Worm (Caenorhabditis elegans): ENCODE results near the gene ral-1.

ral-1 gene

ce11 chrIII:3279304-3279703 is 31.8 kb upstream of the ral-1 start (continued):
- TF ChIP-seq unc-62 (GFP tag; optimal IDR thresholded peaks at IDR 0.05) (no peak), nhr-12 (tag; optimal IDR thresholded peaks at IDR 0.05) (no peak), ceh-82 (tag; optimal IDR thresholded peaks at IDR 0.05) (peak; percentile 43), fkh-10 (GFP tag; optimal IDR thresholded peaks at IDR 0.05) (no peak), unc-39 (tag; optimal IDR thresholded peaks at IDR 0.05) (no peak), mml-1 (tag; optimal IDR thresholded peaks at IDR 0.05) (no peak), R02D3.7 (tag; optimal IDR thresholded peaks at IDR 0.05) (peak; percentile 54), zag-1 (tag; optimal IDR thresholded peaks at IDR 0.05) (no peak), lin-15B (tag; optimal IDR thresholded peaks at IDR 0.05) (peak; percentile 40), aly-2 (tag; optimal IDR thresholded peaks at IDR 0.05) (no peak)

- TF ChIP-seq unc-62 (GFP tag; optimal IDR thresholded peaks at IDR 0.05), result no peak
- peak; percentile 56 for TF ChIP-seq pqm-1 (tag; optimal IDR thresholded peaks at IDR 0.05)
- TF ChIP-seq elt-2 (tag; optimal IDR thresholded peaks at IDR 0.05), result peak; percentile 91
- TF ChIP-seq pha-4 (tag; optimal IDR thresholded peaks at IDR 0.05), result peak; percentile 3
- TF ChIP-seq nhr-237 (tag; optimal IDR thresholded peaks at IDR 0.05), result no peak
Observed at ce11 chrIII:3281860-3282358, 29.2 kb upstream of the ral-1 start, which contains the start of gene mfsd-8. TSS of gene mfsd-8 (plus strand) at chrIII:3282308.

DNA sequence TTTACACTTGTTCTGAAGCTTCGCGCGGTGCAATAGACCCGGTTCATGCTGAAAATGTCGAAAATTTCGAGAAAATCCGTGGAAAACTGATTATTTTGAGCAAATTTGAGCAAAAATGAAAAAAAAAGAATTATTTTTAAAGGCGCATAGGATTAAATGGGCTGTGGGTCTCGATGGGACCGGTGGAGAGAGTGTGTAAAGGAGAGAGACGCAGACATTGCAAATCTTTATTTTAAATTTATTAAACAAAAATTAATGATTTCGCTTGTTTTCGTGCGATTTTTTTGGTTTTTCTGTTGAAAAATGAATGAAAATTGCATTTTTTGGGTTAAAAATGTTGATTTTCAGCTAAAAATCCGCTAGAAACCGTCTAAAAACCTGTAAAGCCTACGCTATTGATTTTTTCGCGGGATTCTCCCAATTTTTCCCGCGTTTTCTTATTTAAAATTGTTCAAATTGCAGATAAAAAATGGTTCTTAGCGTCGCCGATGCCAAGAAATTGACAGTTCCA is 16.8 kb upstream of the ral-1 start, which contains the start of the genes Y53G8AR.8 and Y53G8AR.6:
TSS of gene Y53G8AR.8 (minus strand) at position 48 of the 511 bp plus-strand sequence.
TSS of gene Y53G8AR.6 (plus strand) at position 461 of the 511 bp plus-strand sequence.
- TF ChIP-seq lin-15B (tag; optimal IDR thresholded peaks at IDR 0.05) (peak; percentile 3), nfya-1 (tag; optimal IDR thresholded peaks at IDR 0.05; ENCODE audit: insufficient read depth) (peak; percentile 44), hmg-11 (tag; optimal IDR thresholded peaks at IDR 0.05) (peak; percentile 6), nhr-67 (tag; optimal IDR thresholded peaks at IDR 0.05) (no peak), ama-1 (optimal IDR thresholded peaks at IDR 0.05) (no peak), zag-1 (tag; optimal IDR thresholded peaks at IDR 0.05) (no peak), jun-1 (tag; optimal IDR thresholded peaks at IDR 0.05) (no peak), fkh-10 (GFP tag; optimal IDR thresholded peaks at IDR 0.05) (no peak), elt-3 (tag; optimal IDR thresholded peaks at IDR 0.05) (no peak), nhr-12 (tag; optimal IDR thresholded peaks at IDR 0.05) (no peak), pha-4 (tag; optimal IDR thresholded peaks at IDR 0.05) (peak; percentile 46), ceh-82 (tag; optimal IDR thresholded peaks at IDR 0.05) (no peak), nhr-28 (tag; optimal IDR thresholded peaks at IDR 0.05) (no peak)

DNA sequence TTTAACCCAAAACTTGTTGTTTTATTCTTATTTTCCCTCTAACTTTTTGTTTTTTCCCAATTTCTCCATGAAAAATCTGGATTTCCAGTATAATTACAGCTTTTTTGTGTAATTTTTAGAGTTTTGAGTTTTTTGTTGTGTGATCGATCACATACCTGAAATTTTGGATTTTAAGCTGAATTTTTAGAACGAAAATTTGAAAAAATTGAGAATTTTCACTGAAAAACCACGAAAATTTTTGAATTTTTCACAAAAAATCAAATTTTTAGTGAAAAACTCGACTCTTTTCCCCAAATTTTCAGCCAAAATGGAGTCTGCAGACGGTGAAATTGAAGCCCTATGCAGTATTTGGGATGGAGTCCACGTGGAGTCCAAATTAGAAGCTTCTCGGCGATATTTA is 14.0 kb upstream of the ral-1 start, which contains the start of gene Y53G8AR.5:
TSS of gene Y53G8AR.5 (plus strand) at position 301 of the 400 bp plus-strand sequence.
- TF ChIP-seq R02D3.7 (tag; optimal IDR thresholded peaks at IDR 0.05) (no peak), nhr-23 (tag; optimal IDR thresholded peaks at IDR 0.05) (no peak), fkh-2 (tag; optimal IDR thresholded peaks at IDR 0.05) (no peak), unc-62 (GFP tag; optimal IDR thresholded peaks at IDR 0.05) (no peak), egl-5 (tag; optimal IDR thresholded peaks at IDR 0.05) (no peak), ztf-4 (tag; optimal IDR thresholded peaks at IDR 0.05) (no peak), elt-3 (tag; optimal IDR thresholded peaks at IDR 0.05) (no peak), daf-12 (tag; optimal IDR thresholded peaks at IDR 0.05) (no peak), nhr-237 (tag; optimal IDR thresholded peaks at IDR 0.05) (no peak), eor-1 (tag; optimal IDR thresholded peaks at IDR 0.05) (no peak), unc-39 (tag; optimal IDR thresholded peaks at IDR 0.05) (no peak), nhr-11 (tag; optimal IDR thresholded peaks at IDR 0.05) (no peak), fkh-10 (GFP tag; optimal IDR thresholded peaks at IDR 0.05) (no peak)

DNA sequence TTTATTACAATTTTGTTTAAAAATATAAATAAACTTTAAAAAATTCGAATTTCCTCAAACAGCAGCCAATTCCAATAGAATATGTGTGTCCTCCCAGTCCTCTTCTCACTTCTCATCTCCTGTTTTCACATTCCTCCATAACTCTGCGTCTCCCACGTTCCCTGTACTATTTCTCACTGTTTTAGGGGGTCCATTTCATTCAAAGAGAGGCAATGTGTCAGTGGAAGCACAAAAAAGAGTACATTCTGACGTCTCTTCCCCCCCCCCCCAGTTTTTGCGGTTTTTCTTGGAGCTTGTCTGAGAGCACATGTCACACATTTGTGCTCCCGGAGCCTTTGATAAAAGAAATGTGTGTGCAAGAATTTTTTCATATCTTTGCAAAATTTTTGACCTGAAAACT is 6.6 kb upstream of the ral-1 start:
- no peak for TF ChIP-seq mdl-1 (tag; optimal IDR thresholded peaks at IDR 0.05)
- TF ChIP-seq nhr-67 (tag; optimal IDR thresholded peaks at IDR 0.05), result no peak
- no peak for TF ChIP-seq nhr-43 (tag; optimal IDR thresholded peaks at IDR 0.05; ENCODE audit: poor library complexity, severe bottlenecking)
- TF ChIP-seq egl-5 (tag; optimal IDR thresholded peaks at IDR 0.05), result peak; percentile 71
- no peak for TF ChIP-seq nhr-23 (tag; optimal IDR thresholded peaks at IDR 0.05)
- peak; percentile 47 for TF ChIP-seq nfya-1 (tag; optimal IDR thresholded peaks at IDR 0.05; ENCODE audit: insufficient read depth)
- TF ChIP-seq lin-39 (tag; optimal IDR thresholded peaks at IDR 0.05), result peak; percentile 51
- TF ChIP-seq ceh-9 (tag; optimal IDR thresholded peaks at IDR 0.05), result no peak
